Worm (Caenorhabditis elegans): ENCODE data around the gene clec-191.

ce11 chrIV:16270955-16271354 lies 9.6 kb downstream of the clec-191 start, which contains the start of gene F38C2.4:
- TF ChIP-seq mes-2 (tag; optimal IDR thresholded peaks at IDR 0.05; ENCODE audit: poor library complexity, severe bottlenecking) (no peak), fos-1 (tag; optimal IDR thresholded peaks at IDR 0.05) (no peak)
